Worm (Caenorhabditis elegans): ENCODE results near the gene mrps-34.

mrps-34 gene

DNA sequence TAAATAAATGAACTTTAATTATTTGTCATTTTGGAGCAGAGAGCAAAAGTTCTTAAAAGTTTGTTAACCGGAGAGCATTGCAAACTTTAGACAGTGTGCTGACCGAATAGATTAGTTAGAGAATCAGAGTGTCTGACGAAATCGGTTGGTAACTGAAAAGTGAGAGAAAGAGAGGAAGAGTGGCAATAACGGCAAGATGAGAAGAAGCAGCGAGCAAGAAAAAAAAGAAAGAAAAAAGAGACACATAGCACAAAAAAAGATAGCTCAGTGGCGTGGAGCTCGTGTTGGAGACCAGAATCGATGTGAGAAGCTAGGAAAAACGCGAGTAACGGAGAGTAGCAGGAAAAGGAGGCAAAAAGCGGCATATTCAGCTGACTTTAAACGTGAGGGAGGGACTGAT is 37.9 kb downstream of the mrps-34 start (continued):
- TF ChIP-seq nhr-23 (tag; optimal IDR thresholded peaks at IDR 0.05) (no peak), fos-1 (tag; optimal IDR thresholded peaks at IDR 0.05) (peak; percentile 49), F13H6.1 (tag; optimal IDR thresholded peaks at IDR 0.05) (peak; percentile 61), alr-1 (tag; optimal IDR thresholded peaks at IDR 0.05) (peak; percentile 33), ztf-4 (tag; optimal IDR thresholded peaks at IDR 0.05) (peak; percentile 49), crh-2 (tag; optimal IDR thresholded peaks at IDR 0.05) (peak; percentile 78), skn-1 (tag; optimal IDR thresholded peaks at IDR 0.05) (no peak), zag-1 (tag; optimal IDR thresholded peaks at IDR 0.05) (peak; percentile 75), nhr-10 (tag; optimal IDR thresholded peaks at IDR 0.05) (no peak), nhr-12 (tag; optimal IDR thresholded peaks at IDR 0.05) (no peak), Y55F3AM.14 (GFP tag; optimal IDR thresholded peaks at IDR 0.05) (peak; percentile 46), nhr-129 (tag; optimal IDR thresholded peaks at IDR 0.05) (peak; percentile 93), egl-27 (tag; optimal IDR thresholded peaks at IDR 0.05) (peak; percentile 14), nhr-237 (tag; optimal IDR thresholded peaks at IDR 0.05) (no peak), unc-62 (GFP tag; optimal IDR thresholded peaks at IDR 0.05) (no peak), sma-3 (GFP tag; optimal IDR thresholded peaks at IDR 0.05) (no peak), ZK546.5 (tag; optimal IDR thresholded peaks at IDR 0.05) (no peak), C34F6.9 (tag; optimal IDR thresholded peaks at IDR 0.05) (peak; percentile 86), ceh-16 (tag; optimal IDR thresholded peaks at IDR 0.05) (no peak)

- TF ChIP-seq ZK546.5 (tag; optimal IDR thresholded peaks at IDR 0.05) (no peak), lsy-2 (tag; optimal IDR thresholded peaks at IDR 0.05) (no peak), crh-2 (tag; optimal IDR thresholded peaks at IDR 0.05) (peak; percentile 68), mdl-1 (tag; optimal IDR thresholded peaks at IDR 0.05) (peak in 1 of 2 experiments; percentile 56), sma-3 (GFP tag; optimal IDR thresholded peaks at IDR 0.05) (peak; percentile 38), nhr-12 (tag; optimal IDR thresholded peaks at IDR 0.05) (no peak), nhr-21 (tag; optimal IDR thresholded peaks at IDR 0.05) (peak; percentile 43), nhr-10 (tag; optimal IDR thresholded peaks at IDR 0.05) (no peak), nhr-25 (tag; optimal IDR thresholded peaks at IDR 0.05) (peak; percentile 43), nhr-77 (tag; optimal IDR thresholded peaks at IDR 0.05) (no peak), mbf-1 (tag; optimal IDR thresholded peaks at IDR 0.05) (no peak), nhr-23 (tag; optimal IDR thresholded peaks at IDR 0.05) (no peak), sem-4 (tag; optimal IDR thresholded peaks at IDR 0.05) (no peak), aly-2 (tag; optimal IDR thresholded peaks at IDR 0.05) (no peak), ama-1 (optimal IDR thresholded peaks at IDR 0.05) (no peak), nhr-11 (tag; optimal IDR thresholded peaks at IDR 0.05) (no peak), snpc-4 (tag; optimal IDR thresholded peaks at IDR 0.05) (no peak), fos-1 (tag; optimal IDR thresholded peaks at IDR 0.05) (peak; percentile 89), elt-1 (tag; optimal IDR thresholded peaks at IDR 0.05) (no peak), nhr-6 (tag; optimal IDR thresholded peaks at IDR 0.05) (no peak), ceh-82 (tag; optimal IDR thresholded peaks at IDR 0.05) (no peak), sma-9 (GFP tag; optimal IDR thresholded peaks at IDR 0.05) (peak; percentile 66), sma-9 (tag; optimal IDR thresholded peaks at IDR 0.05) (no peak), nhr-129 (tag; optimal IDR thresholded peaks at IDR 0.05) (no peak), ceh-16 (tag; optimal IDR thresholded peaks at IDR 0.05) (no peak)
Observed at ce11 chrIII:4502559-4503240, 39.6 kb downstream of the mrps-34 start.

DNA sequence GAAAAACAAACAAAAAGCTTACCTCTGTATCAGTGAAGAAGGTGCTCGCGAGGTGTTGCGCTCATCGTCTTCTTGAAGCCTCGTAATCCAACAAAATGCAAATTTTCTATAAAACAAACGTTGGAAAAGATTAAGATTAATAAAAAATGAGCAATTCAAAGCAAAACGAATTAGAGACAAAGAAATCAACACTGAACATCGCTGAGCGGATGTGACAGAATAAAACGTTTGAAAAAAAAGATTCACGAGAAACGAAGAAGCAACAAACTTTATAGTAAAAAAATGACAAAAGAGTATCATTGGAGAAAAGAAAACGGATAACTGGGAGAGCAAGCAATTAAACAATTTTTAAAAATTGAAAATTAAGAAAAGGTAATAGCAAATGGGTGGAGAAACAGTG is 43.3 kb downstream of the mrps-34 start, which contains the start of the genes C07G2.5 and atf-7:
TSS of gene C07G2.5 (minus strand) at position 101 of the 400 bp plus-strand sequence.
TSS of gene atf-7 (minus strand) at position 108 of the 400 bp plus-strand sequence.
- TF ChIP-seq nhr-6 (tag; optimal IDR thresholded peaks at IDR 0.05) = no peak
- no peak for TF ChIP-seq nhr-25 (tag; optimal IDR thresholded peaks at IDR 0.05)
- no peak for TF ChIP-seq egl-27 (tag; optimal IDR thresholded peaks at IDR 0.05)
- TF ChIP-seq nhr-77 (tag; optimal IDR thresholded peaks at IDR 0.05) = no peak
- TF ChIP-seq fos-1 (tag; optimal IDR thresholded peaks at IDR 0.05) = no peak
- no peak for TF ChIP-seq mab-5 (tag; optimal IDR thresholded peaks at IDR 0.05)
- TF ChIP-seq mbf-1 (tag; optimal IDR thresholded peaks at IDR 0.05) = no peak
- no peak for TF ChIP-seq ZK546.5 (tag; optimal IDR thresholded peaks at IDR 0.05)
- TF ChIP-seq sma-9 (GFP tag; optimal IDR thresholded peaks at IDR 0.05) = no peak
- TF ChIP-seq sma-9 (tag; optimal IDR thresholded peaks at IDR 0.05) = no peak
- no peak for TF ChIP-seq unc-55 (GFP tag; optimal IDR thresholded peaks at IDR 0.05)
- TF ChIP-seq C34F6.9 (tag; optimal IDR thresholded peaks at IDR 0.05) = no peak
- no peak for TF ChIP-seq ztf-11 (tag; optimal IDR thresholded peaks at IDR 0.05)
- TF ChIP-seq R02D3.7 (tag; optimal IDR thresholded peaks at IDR 0.05) = no peak
- no peak for TF ChIP-seq lin-13 (GFP tag; optimal IDR thresholded peaks at IDR 0.05)
- no peak for TF ChIP-seq snpc-4 (tag; optimal IDR thresholded peaks at IDR 0.05)
- TF ChIP-seq ceh-16 (tag; optimal IDR thresholded peaks at IDR 0.05) = no peak
- TF ChIP-seq lin-39 (tag; optimal IDR thresholded peaks at IDR 0.05) = no peak
- TF ChIP-seq skn-1 (tag; optimal IDR thresholded peaks at IDR 0.05) = no peak
- no peak for TF ChIP-seq nhr-10 (tag; optimal IDR thresholded peaks at IDR 0.05)
